Worm (Caenorhabditis elegans) whole organism, dauer: ENCODE data around the gene nhr-76.

Source experiments
- unc-62 ChIP-seq: sonication (generic microtip); optimal IDR thresholded peaks from 2 replicates; lab custom pipeline; 2017; ENCODE audit warnings: missing biosample characterization, missing genetic modification reagents, missing genetic modification characterization

The nhr-76 gene

DNA sequence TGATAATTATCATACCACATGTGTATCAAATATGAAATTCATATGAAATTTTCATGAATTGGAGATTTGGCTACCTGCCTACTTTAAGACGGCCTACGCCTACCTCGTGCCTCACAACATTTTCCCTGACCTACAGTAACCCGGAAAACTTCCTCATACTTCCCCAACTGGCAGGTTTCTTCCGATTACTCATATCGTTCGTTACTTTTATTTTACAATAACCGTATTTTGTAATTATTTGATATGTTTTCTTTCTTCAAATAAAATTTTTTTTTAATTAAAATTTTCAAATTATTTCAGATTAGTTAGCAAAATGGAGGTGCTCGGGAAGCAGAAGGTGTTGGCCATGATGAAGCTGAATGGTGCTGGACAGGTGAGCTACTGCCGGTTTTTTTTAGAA lies at the start of gene nhr-76:
nhr-76 (plus strand) TSS at position 301 of the 400 bp plus-strand sequence.
- no peak for TF ChIP-seq unc-62 (GFP tag; lab: Kevin White, UChicago)

DNA sequence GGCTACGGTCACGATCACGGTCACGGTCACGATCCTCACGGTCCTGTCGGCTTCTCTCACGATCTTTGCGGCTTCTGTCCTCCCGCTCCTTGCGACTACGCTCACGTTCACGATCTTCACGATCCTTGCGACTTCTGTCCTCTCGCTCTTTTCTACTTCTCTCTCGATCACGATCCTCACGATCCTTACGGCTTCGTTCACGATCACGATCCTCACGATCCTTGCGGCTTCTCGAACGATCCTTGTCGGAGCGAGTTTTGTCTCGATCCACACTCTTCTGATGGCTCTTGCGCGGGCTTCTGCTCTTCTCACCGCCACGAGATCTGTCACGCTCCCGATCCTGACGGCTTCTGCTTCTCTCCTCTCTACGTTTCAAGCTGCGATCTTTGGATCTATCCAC lies 46.8 kb upstream of the nhr-76 start:
- TF ChIP-seq unc-62 (GFP tag; lab: Kevin White, UChicago): no peak

- TF ChIP-seq unc-62 (GFP tag; lab: Kevin White, UChicago): no peak
Observed at ce11 chrIV:582130-582529, 45.2 kb upstream of the nhr-76 start, which contains the start of gene F56A11.6. TSS of gene F56A11.6 (minus strand) at chrIV:582230.

DNA sequence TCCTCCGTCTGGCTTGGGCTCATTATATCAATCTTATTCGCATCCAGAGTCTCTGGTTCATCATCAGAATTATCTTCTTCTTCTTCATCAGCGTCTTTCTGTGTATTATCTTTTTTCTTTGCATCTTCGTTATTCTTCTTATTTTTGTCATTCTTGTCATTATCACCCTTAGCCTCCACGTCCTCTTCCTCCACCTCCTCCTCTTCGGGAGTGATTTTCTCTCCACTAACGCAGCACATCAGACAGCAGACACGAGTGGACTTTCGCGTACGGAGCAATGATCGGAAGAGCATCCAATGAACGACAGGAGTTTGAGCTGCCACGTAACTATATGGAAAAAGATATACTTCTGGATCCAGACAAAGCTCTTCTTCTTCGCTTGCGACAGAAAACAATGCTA lies 43.3 kb upstream of the nhr-76 start:
- no peak for TF ChIP-seq unc-62 (GFP tag; lab: Kevin White, UChicago)

- no peak for TF ChIP-seq unc-62 (GFP tag; lab: Kevin White, UChicago)
Observed at ce11 chrIV:587729-588128, 39.6 kb upstream of the nhr-76 start, which contains the start of gene C18H7.12. TSS of gene C18H7.12 (minus strand) at chrIV:587829.

DNA sequence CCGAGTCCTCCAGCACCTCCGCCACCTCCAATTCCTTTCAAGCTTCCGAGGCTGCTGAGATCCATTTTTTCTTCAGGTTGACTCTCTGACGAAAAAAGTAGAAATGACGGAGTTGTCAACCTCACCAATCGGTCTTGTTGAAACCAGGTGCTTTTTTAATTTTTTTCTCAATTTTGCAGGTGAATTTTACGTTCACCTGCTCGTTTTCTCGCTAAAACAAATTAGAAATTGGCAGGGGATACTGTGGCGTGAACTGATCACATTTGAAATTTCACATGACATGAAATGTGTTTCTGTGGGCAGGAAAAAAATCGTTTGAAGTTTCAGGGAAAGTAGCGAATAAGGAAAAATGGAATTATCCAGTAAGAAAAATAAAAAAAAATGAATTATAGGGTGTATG lies 35.0 kb upstream of the nhr-76 start, which contains the start of gene C18H7.6:
C18H7.6 (minus strand) TSS at position 104 of the 400 bp plus-strand sequence.
- no peak for TF ChIP-seq unc-62 (GFP tag; lab: Kevin White, UChicago)

ce11 chrIV:593029-593428 lies 34.3 kb upstream of the nhr-76 start, which contains the start of gene C18H7.4:
TSS of gene C18H7.4 (plus strand) at chrIV:593329.
- TF ChIP-seq unc-62 (GFP tag; lab: Kevin White, UChicago): no peak

DNA sequence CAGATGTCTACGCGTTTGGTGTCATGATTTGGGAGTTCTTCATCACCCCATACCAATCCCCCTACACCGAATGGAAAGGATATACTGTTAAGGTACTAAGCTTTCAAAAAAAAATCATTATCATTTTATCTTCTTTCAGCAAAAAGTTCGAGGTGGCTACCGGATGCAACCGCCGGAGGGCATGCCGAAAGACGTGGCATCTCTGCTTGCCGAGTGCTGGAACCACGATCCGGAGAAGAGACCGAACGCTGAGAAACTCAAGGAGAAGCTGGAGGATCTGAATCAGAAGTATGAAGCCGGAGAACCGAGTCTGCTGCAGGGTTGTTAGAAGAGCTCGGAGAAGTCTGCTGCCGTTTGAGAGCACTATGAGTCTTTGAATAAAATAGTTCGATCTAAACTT lies 32.5 kb upstream of the nhr-76 start:
- no peak for TF ChIP-seq unc-62 (GFP tag; lab: Kevin White, UChicago)

DNA sequence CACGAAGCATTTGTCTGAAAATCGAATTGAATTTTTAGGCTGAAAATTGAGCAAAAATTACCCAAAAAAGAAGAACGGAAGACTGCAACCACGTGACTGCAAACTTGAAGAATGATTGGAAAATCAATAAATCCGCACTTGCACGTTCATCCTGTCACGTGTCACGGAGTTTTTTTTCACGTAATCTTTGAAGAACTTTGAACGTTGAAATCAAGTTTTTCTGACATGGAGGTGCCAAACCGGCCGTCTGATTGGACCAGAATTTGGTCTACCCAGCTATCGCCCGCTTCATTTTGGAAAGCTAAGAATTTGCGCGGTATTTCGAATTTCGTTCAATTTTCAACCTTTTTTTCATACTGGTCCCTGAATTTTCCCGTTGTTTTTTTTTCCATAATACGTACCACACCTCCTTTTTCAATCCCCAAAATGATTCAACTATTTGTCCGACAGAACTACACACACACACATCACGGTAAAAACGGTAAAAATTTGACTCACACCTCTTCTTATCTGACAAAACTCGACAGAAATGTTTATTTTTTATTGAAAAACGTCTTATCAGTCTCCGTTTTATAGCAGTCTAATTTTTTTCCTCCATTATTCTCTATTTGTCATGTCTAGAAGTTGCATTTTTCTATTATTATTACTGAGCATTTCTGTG lies 30.9 kb upstream of the nhr-76 start, which contains the start of the genes C18H7.7 and C18H7.11:
C18H7.7 (minus strand) TSS at position 101 of the 661 bp plus-strand sequence.
C18H7.11 (plus strand) TSS at position 611 of the 661 bp plus-strand sequence.
- no peak for TF ChIP-seq unc-62 (GFP tag; lab: Kevin White, UChicago)

- TF ChIP-seq unc-62 (GFP tag; lab: Kevin White, UChicago): no peak
Observed at ce11 chrIV:601595-601994, 25.7 kb upstream of the nhr-76 start, which contains the start of gene srt-59. TSS of gene srt-59 (minus strand) at chrIV:601695.

DNA sequence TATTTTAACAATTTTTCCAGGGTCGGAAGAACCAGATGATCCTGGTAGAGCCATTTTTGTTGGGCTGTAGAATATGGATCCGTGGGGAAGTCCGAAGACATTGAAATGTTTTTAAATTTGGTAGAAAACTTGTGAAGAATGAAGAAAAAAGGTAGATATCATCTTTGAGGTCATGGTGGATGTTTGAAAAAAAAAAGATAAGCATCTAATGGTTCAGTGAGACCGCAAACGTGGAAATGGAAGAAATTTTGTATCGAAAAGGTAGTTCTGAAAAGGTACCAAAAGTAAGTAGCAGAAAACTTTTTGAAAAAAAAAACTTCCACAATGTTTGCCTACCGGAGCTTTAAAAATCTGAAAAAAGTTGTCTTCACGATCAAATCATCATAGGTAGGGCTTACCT lies 23.8 kb upstream of the nhr-76 start, which contains the start of gene prmt-4:
prmt-4 (minus strand) TSS at position 101 of the 400 bp plus-strand sequence.
- no peak for TF ChIP-seq unc-62 (GFP tag; lab: Kevin White, UChicago)

- TF ChIP-seq unc-62 (GFP tag; lab: Kevin White, UChicago): no peak
Observed at ce11 chrIV:604144-604543, 23.2 kb upstream of the nhr-76 start, which contains the start of gene col-102. TSS of gene col-102 (plus strand) at chrIV:604444.

- TF ChIP-seq unc-62 (GFP tag; lab: Kevin White, UChicago): no peak
Observed at ce11 chrIV:604817-605216, 22.5 kb upstream of the nhr-76 start.

DNA sequence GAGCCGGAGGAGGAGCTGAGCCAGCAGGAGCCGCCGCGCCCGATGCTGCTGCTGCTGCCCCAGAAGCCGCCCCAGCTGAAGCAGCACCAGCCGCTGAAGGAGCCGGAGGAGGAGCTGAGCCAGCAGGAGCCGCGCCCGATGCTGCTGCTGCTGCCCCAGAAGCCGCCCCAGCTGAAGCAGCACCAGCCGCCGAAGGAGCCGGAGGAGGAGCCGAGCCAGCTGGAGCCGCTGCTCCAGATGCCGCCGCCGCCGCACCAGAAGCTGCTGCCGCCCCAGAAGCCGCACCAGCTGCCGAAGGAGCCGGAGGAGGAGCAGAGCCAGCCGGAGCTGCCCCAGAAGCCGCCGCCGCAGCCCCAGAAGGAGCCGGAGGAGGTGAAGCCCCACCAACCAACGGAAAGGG lies 21.9 kb upstream of the nhr-76 start:
- no peak for TF ChIP-seq unc-62 (GFP tag; lab: Kevin White, UChicago)

DNA sequence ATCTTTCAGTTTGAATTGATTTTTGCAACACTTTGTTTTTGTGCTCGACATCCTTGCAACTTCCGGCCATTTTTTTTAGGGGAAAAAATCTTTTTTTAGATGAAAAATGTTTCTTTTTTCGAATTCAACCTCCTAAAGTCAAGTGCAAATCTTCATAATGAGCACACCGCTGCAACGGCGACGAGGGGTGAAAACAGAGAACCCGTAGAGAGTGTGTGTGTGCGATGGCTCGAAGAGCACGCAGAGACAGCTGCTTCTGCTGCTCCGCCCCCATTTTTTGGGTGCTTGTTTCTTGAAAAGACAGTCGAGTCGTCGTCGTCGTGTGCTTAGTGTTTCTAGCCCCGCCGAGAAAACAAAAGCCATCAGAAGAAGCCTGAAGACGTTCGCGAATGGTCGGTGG lies 21.3 kb upstream of the nhr-76 start, which contains the start of gene inx-18:
inx-18 (plus strand) TSS at position 301 of the 400 bp plus-strand sequence.
- no peak for TF ChIP-seq unc-62 (GFP tag; lab: Kevin White, UChicago)

ce11 chrIV:607628-608027 lies 19.7 kb upstream of the nhr-76 start:
- no peak for TF ChIP-seq unc-62 (GFP tag; lab: Kevin White, UChicago)

- TF ChIP-seq unc-62 (GFP tag; lab: Kevin White, UChicago): no peak
Observed at ce11 chrIV:613155-613554, 14.2 kb upstream of the nhr-76 start.
